Worm (Caenorhabditis elegans) whole organism, midembryonic: ENCODE measurements around the gene dpy-23.

Experiments
- cog-1 ChIP-seq: sonication (generic microtip); optimal IDR thresholded peaks from 2 replicates; lab custom pipeline; 2016; ENCODE audit warnings: missing genetic modification characterization, missing compliant biosample characterization
- ref-1 ChIP-seq: fragments of 200-800 bp; sonication (Bioruptor generic); conservative IDR thresholded peaks from 2 replicates; pipeline ENCODE4 v1.3.6; 2022; ENCODE audit warnings: missing genetic modification reagents, missing genetic modification characterization, missing compliant biosample characterization
- ztf-23 ChIP-seq: fragments of 200-800 bp; sonication (Bioruptor generic); IDR thresholded peaks from 2 replicates; pipeline ENCODE4 v1.3.6; 2022; ENCODE audit warnings: missing genetic modification reagents, missing genetic modification characterization, missing compliant biosample characterization
- ztf-29 ChIP-seq: fragments of 200-800 bp; sonication (Bioruptor generic); IDR thresholded peaks from 2 replicates; pipeline ENCODE4 v1.3.6; 2022; ENCODE audit warnings: missing genetic modification reagents, missing genetic modification characterization, missing compliant biosample characterization

- no peak for TF ChIP-seq ref-1 (GFP tag; lab: Robert Waterston, UW)
- TF ChIP-seq ztf-23 (GFP tag; lab: Robert Waterston, UW): no peak
- TF ChIP-seq ztf-29: no peak
- no peak for TF ChIP-seq cog-1 (tag; lab: Kevin White, UChicago)
Measured at ce11 chrX:4408466-4408865, 19.3 kb downstream of the dpy-23 start.
